Worm (Caenorhabditis elegans) whole organism, L4/young adult: ENCODE results near the gene ugt-5.

Experiments used
- W03F9.2 ChIP-seq: fragments of 150-350 bp; optimal IDR thresholded peaks from 2 replicates; lab custom pipeline; 2014; ENCODE audit warnings: missing biosample characterization, missing genetic modification characterization
- dao-5 ChIP-seq: sonication (generic microtip); optimal IDR thresholded peaks from 2 replicates; lab custom pipeline; 2016; ENCODE audit warnings: missing genotype, missing genetic modification characterization, moderate library complexity, missing compliant biosample characterization
- him-1 ChIP-seq: sonication (generic microtip); optimal IDR thresholded peaks from 2 replicates; lab custom pipeline; 2016; ENCODE audit warnings: missing genotype, missing genetic modification reagents, missing genetic modification characterization, missing compliant biosample characterization

Gene ugt-5

ce11 chrV:12741684-12742083, 51.1 kb downstream of the ugt-5 start, which contains the start of gene hrg-7:
Gene hrg-7, plus strand, starts transcription at chrV:12742041.
- TF ChIP-seq him-1 (tag; lab: Kevin White, UChicago): no peak
- no peak for TF ChIP-seq W03F9.2 (tag; lab: Kevin White, UChicago)
- no peak for TF ChIP-seq dao-5
